Worm (Caenorhabditis elegans) whole organism, L4 larva: Measurements from ENCODE around the gene spp-5.

ENCODE experiments used
- daf-8 ChIP-seq: fragments of 200-800 bp; sonication (Bioruptor generic); IDR thresholded peaks from 2 replicates; pipeline ENCODE4 v1.3.6; 2022; ENCODE audit warnings: missing genetic modification characterization, missing compliant biosample characterization
- fos-1 ChIP-seq: fragments of 150-350 bp; optimal IDR thresholded peaks from 2 replicates; lab custom pipeline; 2014; ENCODE audit warnings: missing biosample characterization, missing genetic modification characterization
- pha-4 ChIP-seq, 2 experiments: fragments of 150-350 bp in 1 of 2; fragments of 200-800 bp in 1 of 2; sonication (Bioruptor generic) in 1 of 2; IDR thresholded peaks in 1 of 2; optimal IDR thresholded peaks in 1 of 2; 2 replicates each; pipeline versions ENCODE4 v1.3.6 to Lab custom; 2014 to 2022; ENCODE audit warnings: missing genetic modification characterization in 2 of 2, missing genetic modification reagents in 2 of 2, missing biosample characterization in 1 of 2, missing compliant biosample characterization in 1 of 2
- ztf-11 ChIP-seq: fragments of 150-350 bp; optimal IDR thresholded peaks from 2 replicates; lab custom pipeline; 2014; ENCODE audit warnings: missing biosample characterization, missing genetic modification characterization

DNA sequence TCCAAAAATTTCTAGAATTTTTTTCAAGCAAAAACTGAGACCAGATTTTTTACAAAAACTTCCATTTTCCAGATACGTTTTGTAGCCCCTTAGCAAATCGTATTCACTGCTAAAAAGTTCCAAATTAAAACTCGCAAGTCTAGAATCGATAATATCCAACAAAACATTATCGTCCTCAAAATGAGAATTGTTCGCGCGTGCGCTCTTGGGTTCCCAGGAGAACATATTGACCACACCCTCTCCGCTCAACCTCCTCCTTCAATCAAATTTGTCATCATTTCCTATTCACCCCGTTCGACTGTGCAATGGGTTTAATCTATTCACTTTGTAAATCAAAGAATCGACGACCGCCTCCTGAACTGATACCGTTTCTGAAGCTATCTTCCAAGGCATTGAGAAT is 8.3 kb downstream of the spp-5 start:
- no peak for TF ChIP-seq ztf-11 (tag; lab: Kevin White, UChicago)
- no peak for TF ChIP-seq fos-1
- TF ChIP-seq daf-8 (GFP tag; lab: Robert Waterston, UW) = no peak
- no peak for TF ChIP-seq pha-4 (GFP tag; IDR thresholded peaks at IDR 0.05; lab: Robert Waterston, UW)
- no peak for TF ChIP-seq pha-4 (tag; optimal IDR thresholded peaks at IDR 0.05; lab: Kevin White, UChicago)
